Fruit fly (Drosophila melanogaster) whole organism, wandering third instar larva: ENCODE data around the gene CG45095.

ENCODE experiments used
- Abd-B ChIP-seq: fragments of >200 bp; optimal IDR thresholded peaks from 2 replicates; lab custom pipeline; 2017; ENCODE audit warnings: missing biosample characterization, missing genetic modification characterization
- CG32264 ChIP-seq: fragments of 200-800 bp; sonication (Bioruptor generic); optimal IDR thresholded peaks from 2 replicates; lab custom pipeline; 2016; ENCODE audit warnings: missing biosample characterization, missing genetic modification characterization
- CG9705 ChIP-seq: fragments of 200-800 bp; sonication (Bioruptor generic); optimal IDR thresholded peaks from 2 replicates; lab custom pipeline; 2018; ENCODE audit warnings: missing biosample characterization, mild to moderate bottlenecking, missing genetic modification characterization
- CrebA ChIP-seq: fragments of 200-800 bp; sonication (Bioruptor generic); optimal IDR thresholded peaks from 2 replicates; lab custom pipeline; 2016; ENCODE audit warnings: missing biosample characterization, mild to moderate bottlenecking, missing genetic modification characterization, borderline replicate concordance
- Dfd ChIP-seq: fragments of >200 bp; optimal IDR thresholded peaks from 2 replicates; lab custom pipeline; 2017; ENCODE audit warnings: missing biosample characterization, missing genetic modification characterization
- Dif ChIP-seq: fragments of 200-275, 200-300 bp; sonication (Bioruptor generic); optimal IDR thresholded peaks from 2 replicates; lab custom pipeline; 2018; ENCODE audit warnings: missing biosample characterization, missing genetic modification characterization; ENCODE audit not compliant: partially characterized antibody
- GATAd ChIP-seq: sonication (Bioruptor generic); optimal IDR thresholded peaks from 2 replicates; lab custom pipeline; 2016; ENCODE audit warnings: missing biosample characterization, missing genetic modification characterization
- HLH106 ChIP-seq: fragments of 200-800 bp; optimal IDR thresholded peaks from 3 replicates; lab custom pipeline; 2019; ENCODE audit warnings: missing biosample characterization, mild to moderate bottlenecking, missing genetic modification characterization, moderate library complexity
- Hnf4 ChIP-seq: fragments of 200-800 bp; sonication (Bioruptor generic); optimal IDR thresholded peaks from 2 replicates; lab custom pipeline; 2016; ENCODE audit warnings: missing biosample characterization, mild to moderate bottlenecking, missing genetic modification characterization
- Hr78 ChIP-seq: fragments of >200 bp; optimal IDR thresholded peaks from 2 replicates; lab custom pipeline; 2017; ENCODE audit warnings: missing biosample characterization, missing genetic modification characterization
- Hr83 ChIP-seq: fragments of 200-300 bp; sonication (Bioruptor generic); optimal IDR thresholded peaks from 2 replicates; lab custom pipeline; 2016; ENCODE audit warnings: missing biosample characterization, mild to moderate bottlenecking, missing genetic modification characterization, moderate library complexity; ENCODE audit not compliant: poor library complexity, severe bottlenecking
- Jra ChIP-seq: sonication (Bioruptor generic); optimal IDR thresholded peaks from 2 replicates; lab custom pipeline; 2016; ENCODE audit warnings: missing biosample characterization, missing genetic modification characterization
- Mio ChIP-seq: sonication (Bioruptor generic); optimal IDR thresholded peaks from 2 replicates; lab custom pipeline; 2016; ENCODE audit warnings: missing biosample characterization, missing genetic modification characterization
- Myc ChIP-seq: fragments of >200 bp; optimal IDR thresholded peaks from 2 replicates; lab custom pipeline; 2017
- OdsH ChIP-seq: fragments of 200-800 bp; sonication (Bioruptor generic); optimal IDR thresholded peaks from 2 replicates; lab custom pipeline; 2016; ENCODE audit warnings: missing biosample characterization, mild to moderate bottlenecking, missing genetic modification characterization
- Rel ChIP-seq, 2 experiments: fragments of 200-800 bp; sonication (Bioruptor generic) in 1 of 2; optimal IDR thresholded peaks; 2 replicates in 1 of 2; 3 replicates in 1 of 2; lab custom pipeline; 2016 to 2019; ENCODE audit warnings: mild to moderate bottlenecking in 2 of 2, missing biosample characterization in 2 of 2, missing genetic modification characterization in 2 of 2, moderate library complexity in 1 of 2
- Sp1 ChIP-seq: fragments of 200-800 bp; sonication (Bioruptor generic); optimal IDR thresholded peaks from 3 replicates; lab custom pipeline; 2019; ENCODE audit warnings: missing biosample characterization, mild to moderate bottlenecking, missing genetic modification characterization, moderate library complexity
- Vsx2 ChIP-seq: fragments of 200-300, 225-300 bp; sonication (Bioruptor generic); optimal IDR thresholded peaks from 2 replicates; lab custom pipeline; 2018; ENCODE audit warnings: missing biosample characterization, missing genetic modification characterization; ENCODE audit not compliant: partially characterized antibody
- br ChIP-seq: fragments of 200-800 bp; sonication (Bioruptor generic); optimal IDR thresholded peaks from 2 replicates; lab custom pipeline; 2016; ENCODE audit warnings: missing biosample characterization, missing genetic modification characterization
- brk ChIP-seq: fragments of 200-800 bp; sonication (Bioruptor generic); optimal IDR thresholded peaks from 2 replicates; lab custom pipeline; 2016; ENCODE audit warnings: missing biosample characterization, mild to moderate bottlenecking, missing genetic modification characterization
- dl ChIP-seq, 2 experiments: fragments of 175-275, 200-275 bp in 1 of 2; fragments of 200-275 bp in 1 of 2; sonication (Bioruptor generic); optimal IDR thresholded peaks; lab custom pipeline; 2018; ENCODE audit warnings: mild to moderate bottlenecking in 2 of 2, missing biosample characterization in 2 of 2, missing genetic modification characterization in 2 of 2, moderate library complexity in 2 of 2; ENCODE audit not compliant: partially characterized antibody in 2 of 2, insufficient read depth in 1 of 2
- dsf ChIP-seq: sonication (Bioruptor generic); optimal IDR thresholded peaks from 2 replicates; lab custom pipeline; 2016; ENCODE audit warnings: missing biosample characterization, missing genetic modification characterization, borderline replicate concordance
- ey ChIP-seq: fragments of 200-800 bp; sonication (Bioruptor generic); optimal IDR thresholded peaks from 2 replicates; lab custom pipeline; 2016; ENCODE audit warnings: missing biosample characterization, missing genetic modification characterization
- foxo ChIP-seq, 2 experiments: fragments of 200-800 bp; sonication (Bioruptor generic); optimal IDR thresholded peaks; 2 replicates in 1 of 2; 3 replicates in 1 of 2; lab custom pipeline; 2016 to 2017; ENCODE audit warnings: missing biosample characterization in 2 of 2, missing genetic modification characterization in 2 of 2
- fru ChIP-seq: fragments of 200-800 bp; sonication (Bioruptor generic); optimal IDR thresholded peaks from 3 replicates; lab custom pipeline; 2016; ENCODE audit warnings: missing biosample characterization, mild to moderate bottlenecking, missing genetic modification characterization
- h ChIP-seq: fragments of 200-800 bp; sonication (Bioruptor generic); optimal IDR thresholded peaks from 3 replicates; lab custom pipeline; 2016; ENCODE audit warnings: missing biosample characterization, mild to moderate bottlenecking, missing genetic modification characterization
- jim ChIP-seq: fragments of 175-275, 200-325 bp; sonication (Bioruptor generic); optimal IDR thresholded peaks from 2 replicates; lab custom pipeline; 2016; ENCODE audit warnings: missing biosample characterization, mild to moderate bottlenecking, missing genetic modification characterization
- lola ChIP-seq: fragments of >200 bp; optimal IDR thresholded peaks from 2 replicates; lab custom pipeline; 2017; ENCODE audit warnings: missing biosample characterization, missing genetic modification characterization
- pan ChIP-seq: fragments of >200 bp; optimal IDR thresholded peaks from 2 replicates; lab custom pipeline; 2017
- psq ChIP-seq: fragments of 200-800 bp; sonication (Bioruptor generic); optimal IDR thresholded peaks from 3 replicates; lab custom pipeline; 2017; ENCODE audit warnings: missing biosample characterization, mild to moderate bottlenecking, missing genetic modification characterization, moderate library complexity
- rgr ChIP-seq: fragments of 200-800 bp; sonication (Bioruptor generic); optimal IDR thresholded peaks from 3 replicates; lab custom pipeline; 2016; ENCODE audit warnings: missing biosample characterization, mild to moderate bottlenecking, missing genetic modification characterization
- sage ChIP-seq: fragments of 200-800 bp; sonication (Bioruptor generic); optimal IDR thresholded peaks from 2 replicates; lab custom pipeline; 2016; ENCODE audit warnings: missing biosample characterization, mild to moderate bottlenecking, missing genetic modification characterization
- sv ChIP-seq: fragments of 200-800 bp; sonication (Bioruptor generic); optimal IDR thresholded peaks from 3 replicates; lab custom pipeline; 2016; ENCODE audit warnings: missing biosample characterization, missing genetic modification characterization
- woc ChIP-seq: sonication (Bioruptor generic); optimal IDR thresholded peaks from 2 replicates; lab custom pipeline; 2016; ENCODE audit warnings: missing biosample characterization, mild to moderate bottlenecking, missing genetic modification characterization

Gene CG45095

dm6 chr3R:25074558-25074964 is 27.8 kb upstream of the CG45095 start, which contains the start of the genes shams and CG11920:
Gene shams (minus strand): TSS chr3R:25074607.
Gene CG11920 (plus strand): TSS chr3R:25074877.
- TF ChIP-seq Jra (GFP tag; lab: Kevin White, UChicago) = peak; percentile 13
- TF ChIP-seq Rel (GFP tag; optimal IDR thresholded peaks at IDR 0.05; lab: Kevin White, UChicago) = no peak
- peak; percentile 17 for TF ChIP-seq Rel (tag; optimal IDR thresholded peaks at IDR 0.05; lab: Kevin White, UChicago)
- no peak for TF ChIP-seq Dif (GFP tag; lab: Kevin White, UChicago)
- peak; percentile 55 for TF ChIP-seq woc (GFP tag; lab: Kevin White, UChicago)
- no peak for TF ChIP-seq Sp1 (GFP tag; lab: Kevin White, UChicago)
- TF ChIP-seq Myc (lab: Kevin White, UChicago) = peak; percentile 47
- TF ChIP-seq OdsH (GFP tag; lab: Kevin White, UChicago) = peak; percentile 25
- TF ChIP-seq Hnf4 (GFP tag; lab: Kevin White, UChicago) = peak; percentile 20
- no peak for TF ChIP-seq ey
- peak; percentile 17 for TF ChIP-seq HLH106 (tag; lab: Kevin White, UChicago)
- no peak for TF ChIP-seq lola (GFP tag; lab: Kevin White, UChicago)
- TF ChIP-seq Hr83 (GFP tag; lab: Kevin White, UChicago) = no peak
- TF ChIP-seq Mio (GFP tag; lab: Kevin White, UChicago) = no peak
- TF ChIP-seq br = no peak
- peak; percentile 73 for TF ChIP-seq brk (GFP tag; lab: Kevin White, UChicago)
- TF ChIP-seq Abd-B (GFP tag; lab: Kevin White, UChicago) = no peak

dm6 chr3R:25077280-25077820 is 25.0 kb upstream of the CG45095 start:
- TF ChIP-seq Hr83 (GFP tag; lab: Kevin White, UChicago) (no peak), Dfd (no peak), OdsH (GFP tag; lab: Kevin White, UChicago) (no peak), CG32264 (GFP tag; lab: Kevin White, UChicago) (no peak), sv (GFP tag; lab: Kevin White, UChicago) (no peak), sage (GFP tag; lab: Kevin White, UChicago) (no peak), Dif (GFP tag; lab: Kevin White, UChicago) (no peak), dl (GFP tag; optimal IDR thresholded peaks at IDR 0.05; lab: Kevin White, UChicago; ENCODE audit: insufficient read depth in 1 of 2, partially characterized antibody in 2 of 2) (no peak), foxo (GFP tag; optimal IDR thresholded peaks at IDR 0.05; lab: Kevin White, UChicago) (no peak), Rel (GFP tag; optimal IDR thresholded peaks at IDR 0.05; lab: Kevin White, UChicago) (no peak), Rel (tag; optimal IDR thresholded peaks at IDR 0.05; lab: Kevin White, UChicago) (no peak), Mio (GFP tag; lab: Kevin White, UChicago) (no peak), Hr78 (GFP tag; lab: Kevin White, UChicago) (no peak), rgr (no peak), dsf (GFP tag; lab: Kevin White, UChicago) (no peak), psq (GFP tag; lab: Kevin White, UChicago) (no peak), GATAd (no peak), jim (no peak)

DNA sequence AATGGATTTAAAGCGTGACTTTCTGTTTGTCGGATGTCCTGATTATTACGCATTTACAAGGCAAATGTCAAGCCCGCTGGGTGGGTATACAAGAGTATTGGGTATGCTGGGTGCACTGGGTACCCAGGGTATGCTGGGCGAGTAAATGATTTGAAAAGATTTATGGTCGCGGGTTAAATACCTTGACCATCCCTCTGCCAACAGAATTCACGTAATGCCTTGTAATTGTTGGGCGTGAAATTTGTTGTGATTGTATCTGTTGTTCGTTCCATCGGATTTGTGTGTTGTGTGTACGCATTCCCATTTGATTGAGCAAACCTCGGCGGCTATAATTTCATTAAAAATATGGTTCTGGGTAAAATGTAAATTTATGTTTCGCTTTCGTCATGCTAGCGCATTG is 23.7 kb upstream of the CG45095 start:
- TF ChIP-seq ey = no peak
- TF ChIP-seq Hr78 (GFP tag; lab: Kevin White, UChicago) = no peak
- no peak for TF ChIP-seq Dif (GFP tag; lab: Kevin White, UChicago)
- no peak for TF ChIP-seq pan (lab: Kevin White, UChicago)
- no peak for TF ChIP-seq sage (GFP tag; lab: Kevin White, UChicago)
- TF ChIP-seq OdsH (GFP tag; lab: Kevin White, UChicago) = no peak
- no peak for TF ChIP-seq Dfd
- TF ChIP-seq CrebA (GFP tag; lab: Kevin White, UChicago) = no peak
- TF ChIP-seq CG9705 (GFP tag; lab: Kevin White, UChicago) = no peak
- TF ChIP-seq Jra (GFP tag; lab: Kevin White, UChicago) = no peak
- no peak for TF ChIP-seq Abd-B (GFP tag; lab: Kevin White, UChicago)
- TF ChIP-seq fru = no peak
- TF ChIP-seq psq (GFP tag; lab: Kevin White, UChicago) = no peak
- no peak for TF ChIP-seq br
- TF ChIP-seq dl (GFP tag; optimal IDR thresholded peaks at IDR 0.05; lab: Kevin White, UChicago; ENCODE audit: insufficient read depth in 1 of 2, partially characterized antibody in 2 of 2) = no peak
- no peak for TF ChIP-seq rgr
- TF ChIP-seq Vsx2 (GFP tag; lab: Kevin White, UChicago) = no peak
- no peak for TF ChIP-seq h (GFP tag; lab: Kevin White, UChicago)
- no peak for TF ChIP-seq GATAd
- TF ChIP-seq, all 38 proteins: peak for 0
